Fruit fly (Drosophila melanogaster) whole organism, embryonic: ENCODE measurements around the gene bun.

Experiments
- Bteb2 ChIP-seq: fragments of 200-800 bp; sonication (Bioruptor generic); optimal IDR thresholded peaks from 2 replicates; lab custom pipeline; 2016; ENCODE audit warnings: missing biosample characterization, missing genetic modification characterization
- CG10462 ChIP-seq: fragments of 200-800 bp; sonication (Bioruptor generic); optimal IDR thresholded peaks from 2 replicates; lab custom pipeline; 2016; ENCODE audit warnings: missing biosample characterization, missing genetic modification characterization
- CG11696 ChIP-seq: fragments of 200-800 bp; sonication (Bioruptor generic); IDR thresholded peaks from 2 replicates; pipeline ENCODE4 v1.3.6; 2022; ENCODE audit warnings: missing biosample characterization, missing genetic modification characterization
- CG12104 ChIP-seq: fragments of 200-800 bp; sonication (Bioruptor generic); optimal IDR thresholded peaks from 3 replicates; lab custom pipeline; 2016; ENCODE audit warnings: missing biosample characterization, missing genetic modification characterization
- CG12219 ChIP-seq: fragments of 200-800 bp; sonication (Bioruptor generic); optimal IDR thresholded peaks from 3 replicates; lab custom pipeline; 2018; ENCODE audit warnings: missing biosample characterization, mild to moderate bottlenecking, missing genetic modification characterization
- CG12299 ChIP-seq: fragments of 200-800 bp; sonication (Bioruptor generic); optimal IDR thresholded peaks from 2 replicates; lab custom pipeline; 2018; ENCODE audit warnings: missing biosample characterization, mild to moderate bottlenecking, missing genetic modification characterization
- CG13296 ChIP-seq: fragments of 200-800 bp; sonication (Bioruptor generic); optimal IDR thresholded peaks from 3 replicates; lab custom pipeline; 2018; ENCODE audit warnings: missing biosample characterization, mild to moderate bottlenecking, missing genetic modification characterization
- CG13424 ChIP-seq: fragments of 200-800 bp; sonication (Bioruptor generic); optimal IDR thresholded peaks from 2 replicates; lab custom pipeline; 2019; ENCODE audit warnings: missing biosample characterization, mild to moderate bottlenecking, missing genetic modification characterization, moderate library complexity
- CG15073 ChIP-seq: fragments of 200-800 bp; sonication (Bioruptor generic); optimal IDR thresholded peaks from 2 replicates; lab custom pipeline; 2016; ENCODE audit warnings: missing biosample characterization, missing genetic modification characterization
- CG15514 ChIP-seq: fragments of 200-800 bp; sonication (Bioruptor generic); optimal IDR thresholded peaks from 3 replicates; lab custom pipeline; 2017; ENCODE audit warnings: missing biosample characterization, missing genetic modification characterization, mild to moderate bottlenecking, moderate library complexity, missing genetic modification reagents
- CG16815 ChIP-seq: fragments of 200-800 bp; sonication (Bioruptor generic); optimal IDR thresholded peaks from 3 replicates; lab custom pipeline; 2017; ENCODE audit warnings: missing biosample characterization, mild to moderate bottlenecking, missing genetic modification characterization
- CG17802 ChIP-seq: fragments of 200-800 bp; sonication (Bioruptor generic); optimal IDR thresholded peaks from 2 replicates; lab custom pipeline; 2018; ENCODE audit warnings: missing biosample characterization, mild to moderate bottlenecking, missing genetic modification characterization, moderate library complexity
- CG1792 ChIP-seq: fragments of 200-800 bp; sonication (Bioruptor generic); optimal IDR thresholded peaks from 2 replicates; lab custom pipeline; 2016; ENCODE audit warnings: missing biosample characterization, missing genetic modification characterization
- CG18476 ChIP-seq: fragments of 200-800 bp; sonication (Bioruptor generic); optimal IDR thresholded peaks from 2 replicates; lab custom pipeline; 2016; ENCODE audit warnings: missing biosample characterization, mild to moderate bottlenecking, missing genetic modification characterization
- CG18599 ChIP-seq: fragments of 200-800 bp; sonication (Bioruptor generic); optimal IDR thresholded peaks from 3 replicates; lab custom pipeline; 2017; ENCODE audit warnings: missing biosample characterization, missing genetic modification characterization, mild to moderate bottlenecking, moderate library complexity, missing genetic modification reagents
- CG31441 ChIP-seq: fragments of 200-800 bp; sonication (Bioruptor generic); IDR thresholded peaks from 2 replicates; pipeline ENCODE4 v1.3.6; 2022; ENCODE audit warnings: missing biosample characterization, missing genetic modification characterization
- CG33213 ChIP-seq: fragments of 200-800 bp; sonication (Bioruptor generic); optimal IDR thresholded peaks from 3 replicates; lab custom pipeline; 2016; ENCODE audit warnings: missing biosample characterization, missing genetic modification characterization
- CG34376 ChIP-seq: fragments of 200-800 bp; sonication (Bioruptor generic); optimal IDR thresholded peaks from 2 replicates; lab custom pipeline; 2018; ENCODE audit warnings: missing biosample characterization, mild to moderate bottlenecking, missing genetic modification characterization
- CG4360 ChIP-seq: fragments of 200-800 bp; sonication (Bioruptor generic); IDR thresholded peaks from 2 replicates; pipeline ENCODE4 v1.3.6; 2022; ENCODE audit warnings: missing biosample characterization, missing genetic modification characterization
- CG7786 ChIP-seq: fragments of 200-800 bp; sonication (Bioruptor generic); optimal IDR thresholded peaks from 2 replicates; lab custom pipeline; 2016; ENCODE audit warnings: missing biosample characterization, missing genetic modification characterization
- CG9609 ChIP-seq: fragments of 200-800 bp; sonication (Bioruptor generic); optimal IDR thresholded peaks from 3 replicates; lab custom pipeline; 2016; ENCODE audit warnings: missing biosample characterization, missing genetic modification characterization
- Chrac-16 ChIP-seq: fragments of 200-800 bp; sonication (Bioruptor generic); optimal IDR thresholded peaks from 3 replicates; lab custom pipeline; 2016; ENCODE audit warnings: missing biosample characterization, missing genetic modification characterization
- D19A ChIP-seq: fragments of 200-800 bp; optimal IDR thresholded peaks from 3 replicates; lab custom pipeline; 2019; ENCODE audit warnings: missing biosample characterization, mild to moderate bottlenecking, missing genetic modification characterization, moderate library complexity
- Dll ChIP-seq: fragments of 200-800 bp; sonication (Bioruptor generic); IDR thresholded peaks from 4 replicates; pipeline ENCODE4 v1.3.6; 2022; ENCODE audit warnings: missing biosample characterization, missing genetic modification characterization; ENCODE audit not compliant: partially characterized antibody
- Drgx ChIP-seq: fragments of 200-800 bp; sonication (Bioruptor generic); IDR thresholded peaks from 2 replicates; pipeline ENCODE4 v1.3.6; 2022; ENCODE audit warnings: missing biosample characterization, missing genetic modification characterization
- ERR ChIP-seq: fragments of 200-800 bp; sonication (Bioruptor generic); optimal IDR thresholded peaks from 2 replicates; lab custom pipeline; 2016; ENCODE audit warnings: missing biosample characterization, missing genetic modification characterization
- Hmr ChIP-seq: fragments of 200-800 bp; sonication (Bioruptor generic); optimal IDR thresholded peaks from 3 replicates; lab custom pipeline; 2017; ENCODE audit warnings: mild to moderate bottlenecking, missing biosample characterization, missing genetic modification reagents, missing genetic modification characterization
- Jarid2 ChIP-seq: fragments of 200-800 bp; sonication (Bioruptor generic); optimal IDR thresholded peaks from 3 replicates; lab custom pipeline; 2017; ENCODE audit warnings: mild to moderate bottlenecking, missing biosample characterization, missing genetic modification reagents, missing genetic modification characterization
- NK7.1 ChIP-seq: fragments of 200-800 bp; sonication (Bioruptor generic); optimal IDR thresholded peaks from 3 replicates; lab custom pipeline; 2016; ENCODE audit warnings: missing biosample characterization, missing genetic modification characterization
- NfI ChIP-seq: fragments of 200-800 bp; sonication (Bioruptor generic); optimal IDR thresholded peaks from 3 replicates; lab custom pipeline; 2018; ENCODE audit warnings: missing biosample characterization, mild to moderate bottlenecking, missing genetic modification characterization, moderate library complexity
- Spps ChIP-seq: fragments of 200-800 bp; sonication (Bioruptor generic); optimal IDR thresholded peaks from 2 replicates; lab custom pipeline; 2018; ENCODE audit warnings: missing biosample characterization, mild to moderate bottlenecking, missing genetic modification characterization
- ase ChIP-seq: fragments of 200-800 bp; sonication (Bioruptor generic); IDR thresholded peaks from 3 replicates; pipeline ENCODE4 v1.3.6; 2022; ENCODE audit warnings: missing biosample characterization, missing genetic modification characterization
- chm ChIP-seq: fragments of 200-800 bp; sonication (Bioruptor generic); IDR thresholded peaks from 2 replicates; pipeline ENCODE4 v1.3.6; 2022; ENCODE audit warnings: missing biosample characterization, missing genetic modification characterization
- crol ChIP-seq: fragments of 200-800 bp; sonication (Bioruptor generic); IDR thresholded peaks from 2 replicates; pipeline ENCODE4 v1.3.6; 2022; ENCODE audit warnings: missing biosample characterization, missing genetic modification characterization
- esg ChIP-seq: fragments of 200-800 bp; sonication (Bioruptor generic); conservative IDR thresholded peaks from 2 replicates; pipeline ENCODE4 v1.3.6; 2022; ENCODE audit warnings: missing biosample characterization, missing genetic modification characterization
- ewg ChIP-seq: fragments of 200-800 bp; sonication (Bioruptor generic); optimal IDR thresholded peaks from 3 replicates; lab custom pipeline; 2017; ENCODE audit warnings: mild to moderate bottlenecking, missing biosample characterization, missing genetic modification reagents, missing genetic modification characterization
- gem ChIP-seq: fragments of 200-800 bp; sonication (Bioruptor generic); optimal IDR thresholded peaks from 2 replicates; lab custom pipeline; 2019; ENCODE audit warnings: missing biosample characterization, mild to moderate bottlenecking, missing genetic modification characterization, moderate library complexity
- gfzf ChIP-seq: fragments of 200-800 bp; sonication (Bioruptor generic); optimal IDR thresholded peaks from 2 replicates; lab custom pipeline; 2016; ENCODE audit warnings: missing biosample characterization, mild to moderate bottlenecking, missing genetic modification characterization, moderate library complexity
- gsb ChIP-seq: fragments of 200-800 bp; sonication (Bioruptor generic); IDR thresholded peaks from 2 replicates; pipeline ENCODE4 v1.3.6; 2022; ENCODE audit warnings: missing biosample characterization, missing genetic modification characterization
- klu ChIP-seq: fragments of 200-800 bp; sonication (Bioruptor generic); IDR thresholded peaks from 2 replicates; pipeline ENCODE4 v1.3.6; 2022; ENCODE audit warnings: missing biosample characterization, missing genetic modification characterization
- nerfin-2 ChIP-seq: fragments of 200-800 bp; sonication (Bioruptor generic); IDR thresholded peaks from 2 replicates; pipeline ENCODE4 v1.3.6; 2022; ENCODE audit warnings: missing biosample characterization, missing genetic modification characterization; ENCODE audit not compliant: partially characterized antibody
- pita ChIP-seq: fragments of 200-800 bp; sonication (Bioruptor generic); optimal IDR thresholded peaks from 2 replicates; lab custom pipeline; 2017; ENCODE audit warnings: missing biosample characterization, mild to moderate bottlenecking, missing genetic modification characterization
- pnt ChIP-seq: fragments of 200-800 bp; sonication (Bioruptor generic); optimal IDR thresholded peaks from 3 replicates; lab custom pipeline; 2016; ENCODE audit warnings: missing biosample characterization, missing genetic modification characterization
- pum ChIP-seq: fragments of 200-800 bp; sonication (Bioruptor generic); optimal IDR thresholded peaks from 2 replicates; lab custom pipeline; 2016; ENCODE audit warnings: missing biosample characterization, missing genetic modification characterization
- rib ChIP-seq: fragments of 200-800 bp; sonication (Bioruptor generic); IDR thresholded peaks from 2 replicates; pipeline ENCODE4 v1.3.6; 2022; ENCODE audit warnings: missing biosample characterization, missing genetic modification characterization
- sisA ChIP-seq: fragments of 200-800 bp; sonication (Bioruptor generic); IDR thresholded peaks from 2 replicates; pipeline ENCODE4 v1.3.6; 2022; ENCODE audit warnings: missing biosample characterization, missing genetic modification characterization
- trem ChIP-seq: fragments of 200-800 bp; optimal IDR thresholded peaks from 3 replicates; lab custom pipeline; 2019; ENCODE audit warnings: missing biosample characterization, mild to moderate bottlenecking, missing genetic modification characterization, moderate library complexity
- unpg ChIP-seq: fragments of 200-800 bp; sonication (Bioruptor generic); optimal IDR thresholded peaks from 3 replicates; lab custom pipeline; 2018; ENCODE audit warnings: missing biosample characterization, mild to moderate bottlenecking, missing genetic modification characterization, moderate library complexity

Gene bun

DNA sequence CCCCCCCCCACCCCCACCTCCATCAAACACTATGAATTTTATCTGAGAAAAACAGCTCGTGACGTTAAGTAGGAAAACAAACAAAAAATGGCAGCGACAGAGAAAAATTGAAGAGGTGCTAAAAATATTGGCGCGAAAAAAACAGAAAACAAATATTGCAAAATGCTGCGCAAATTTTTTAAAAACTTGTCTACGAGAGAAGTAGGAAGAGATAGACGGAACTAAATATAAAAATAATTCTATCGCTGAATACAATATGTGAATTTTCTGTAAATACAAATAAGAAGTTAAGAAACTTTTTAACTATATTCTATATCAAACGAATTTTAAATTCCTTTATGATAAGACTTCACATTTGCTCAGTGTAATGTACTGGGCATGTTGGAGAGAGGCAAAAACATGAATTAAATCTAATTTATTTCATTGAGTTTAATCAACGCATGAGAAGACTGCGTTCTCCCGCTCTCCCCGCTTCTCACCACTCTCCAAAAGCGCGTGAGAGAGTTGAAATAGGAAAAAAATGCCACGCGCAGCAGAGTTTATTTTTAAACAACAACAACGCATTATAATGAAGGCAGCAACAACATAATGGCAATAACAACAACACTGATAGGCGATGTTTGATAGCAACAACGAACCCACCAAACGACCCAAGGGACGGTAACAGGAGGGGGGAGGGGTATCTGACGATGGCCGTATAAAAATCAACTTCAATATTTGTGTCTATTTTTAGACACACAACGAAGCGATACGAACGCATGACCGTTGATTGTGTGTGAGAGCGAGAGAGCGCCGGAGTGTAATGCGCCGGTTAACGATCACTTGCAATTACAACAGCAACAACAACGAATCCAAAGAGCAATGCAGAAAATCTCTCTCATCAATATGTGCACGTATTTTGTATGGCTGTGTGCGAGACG lies 17.1 kb downstream of the bun start (continued):
- peak; percentile 16 for TF ChIP-seq ERR (GFP tag; lab: Kevin White, UChicago)
- TF ChIP-seq pnt (GFP tag; lab: Kevin White, UChicago) = no peak
- TF ChIP-seq Chrac-16 (GFP tag; lab: Kevin White, UChicago) = peak; percentile 25
- TF ChIP-seq CG17802 = no peak
- TF ChIP-seq ewg (GFP tag; lab: Kevin White, UChicago) = peak; percentile 17
- no peak for TF ChIP-seq CG31441 (GFP tag; lab: Robert Waterston, UW)
- TF ChIP-seq Jarid2 = peak; percentile 10
- TF ChIP-seq gem (tag; lab: Kevin White, UChicago) = peak; percentile 63
- TF ChIP-seq CG12219 = no peak
- 0 out of 2 replicates have a peak, but pooled peaks have one; percentile 20 for TF ChIP-seq klu (GFP tag; lab: Robert Waterston, UW)
- peak; percentile 99 for TF ChIP-seq CG4360
- peak; percentile 100 for TF ChIP-seq crol
- TF ChIP-seq CG10462 = no peak
- TF ChIP-seq pum (GFP tag; lab: Kevin White, UChicago) = no peak
- TF ChIP-seq trem = no peak
- no peak for TF ChIP-seq CG7786 (GFP tag; lab: Kevin White, UChicago)
- no peak for TF ChIP-seq CG16815 (GFP tag; lab: Kevin White, UChicago)
- TF ChIP-seq gsb (GFP tag; lab: Robert Waterston, UW) = no peak
- no peak for TF ChIP-seq CG1792
- no peak for TF ChIP-seq CG33213 (GFP tag; lab: Kevin White, UChicago)
- TF ChIP-seq pita = no peak
- no peak for TF ChIP-seq CG18476
- no peak for TF ChIP-seq CG12104 (GFP tag; lab: Kevin White, UChicago)
- no peak for TF ChIP-seq Spps (tag; lab: Kevin White, UChicago)
- 0 out of 2 replicates have a peak, but pooled peaks have one; percentile 24 for TF ChIP-seq sisA
- 0 out of 2 replicates have a peak, but pooled peaks have one; percentile 20 for TF ChIP-seq nerfin-2 (GFP tag; lab: Robert Waterston, UW)
- TF ChIP-seq CG13296 (GFP tag; lab: Kevin White, UChicago) = peak; percentile 33
- no peak for TF ChIP-seq gfzf (GFP tag; lab: Kevin White, UChicago)
- no peak for TF ChIP-seq NK7.1
- no peak for TF ChIP-seq CG15514 (GFP tag; lab: Kevin White, UChicago)
- peak; percentile 49; the same call in 1 of the 4 replicates for TF ChIP-seq Dll (GFP tag; lab: Robert Waterston, UW)
- no peak for TF ChIP-seq esg (GFP tag; lab: Robert Waterston, UW)
- TF ChIP-seq CG34376 (GFP tag; lab: Kevin White, UChicago) = peak; percentile 95
- 0 out of 2 replicates have a peak, but pooled peaks have one; percentile 18 for TF ChIP-seq chm
- TF ChIP-seq Drgx (GFP tag; lab: Robert Waterston, UW) = peak; percentile 63
- no peak for TF ChIP-seq NfI
- no peak for TF ChIP-seq ase (GFP tag; lab: Robert Waterston, UW)
- peak; percentile 23 for TF ChIP-seq CG12299 (tag; lab: Kevin White, UChicago)
- TF ChIP-seq Bteb2 (GFP tag; lab: Kevin White, UChicago) = no peak
- no peak for TF ChIP-seq Hmr (GFP tag; lab: Kevin White, UChicago)
- peak; percentile 56; the same call in 1 of the 2 replicates for TF ChIP-seq rib
- TF ChIP-seq CG9609 (GFP tag; lab: Kevin White, UChicago) = no peak
- TF ChIP-seq CG13424 (tag; lab: Kevin White, UChicago) = no peak
- peak; percentile 17 for TF ChIP-seq D19A
- TF ChIP-seq CG15073 = no peak
- peak; percentile 56 for TF ChIP-seq CG18599 (GFP tag; lab: Kevin White, UChicago)
- peak; percentile 20 for TF ChIP-seq unpg (GFP tag; lab: Kevin White, UChicago)
- 0 out of 2 replicates have a peak, but pooled peaks have one; percentile 39 for TF ChIP-seq CG11696 (GFP tag; lab: Robert Waterston, UW)
